Fruit fly (Drosophila melanogaster) whole organism, adult: ENCODE measurements around the gene Elo68beta.

Experiments used
- CG5204 ChIP-seq: fragments of 200-800 bp; sonication (Bioruptor generic); optimal IDR thresholded peaks from 2 replicates; lab custom pipeline; 2016; ENCODE audit warnings: missing biosample characterization, missing genetic modification characterization
- CG7045 ChIP-seq: fragments of 200-800 bp; sonication (Bioruptor generic); optimal IDR thresholded peaks from 2 replicates; lab custom pipeline; 2017; ENCODE audit warnings: missing biosample characterization, mild to moderate bottlenecking, missing genetic modification characterization
- CG7101 ChIP-seq: fragments of 200-800 bp; sonication (Bioruptor generic); optimal IDR thresholded peaks from 2 replicates; lab custom pipeline; 2018; ENCODE audit warnings: missing biosample characterization, mild to moderate bottlenecking, missing genetic modification characterization, moderate library complexity
- Crg-1 ChIP-seq: fragments of 200-800 bp; sonication (Bioruptor generic); optimal IDR thresholded peaks from 2 replicates; lab custom pipeline; 2016; ENCODE audit warnings: missing biosample characterization, missing genetic modification characterization
- bab1 ChIP-seq: fragments of 200-800 bp; sonication (Bioruptor generic); optimal IDR thresholded peaks from 3 replicates; lab custom pipeline; 2019; ENCODE audit warnings: missing biosample characterization, mild to moderate bottlenecking, missing genetic modification characterization, moderate library complexity
- cic ChIP-seq: fragments of 200-800 bp; sonication (Bioruptor generic); optimal IDR thresholded peaks from 2 replicates; lab custom pipeline; 2017; ENCODE audit warnings: missing biosample characterization, mild to moderate bottlenecking, missing genetic modification characterization, moderate library complexity
- cnc ChIP-seq, 2 experiments: fragments of >200 bp; optimal IDR thresholded peaks; 2 replicates each; lab custom pipeline; 2017
- kay ChIP-seq: fragments of 200-800 bp; sonication (Bioruptor generic); peaks from one replicate; lab custom pipeline; 2016; ENCODE audit warnings: missing biosample characterization, missing genetic modification characterization, borderline replicate concordance
- pad ChIP-seq: fragments of 200-800 bp; sonication (Bioruptor generic); optimal IDR thresholded peaks from 3 replicates; lab custom pipeline; 2017; ENCODE audit warnings: missing biosample characterization, missing genetic modification characterization, mild to moderate bottlenecking, moderate library complexity, missing genetic modification reagents
- tj ChIP-seq: fragments of 200-800 bp; sonication (Bioruptor generic); optimal IDR thresholded peaks from 3 replicates; lab custom pipeline; 2017; ENCODE audit warnings: missing biosample characterization, mild to moderate bottlenecking, missing genetic modification characterization, moderate library complexity
- toe ChIP-seq: fragments of 200-800 bp; sonication (Bioruptor generic); optimal IDR thresholded peaks from 2 replicates; lab custom pipeline; 2016; ENCODE audit warnings: missing biosample characterization, missing genetic modification characterization

- TF ChIP-seq CG7101 (peak; percentile 47), kay (GFP tag; lab: Kevin White, UChicago) (peak; percentile 86), cic (GFP tag; lab: Kevin White, UChicago) (no peak), bab1 (peak; percentile 59), tj (GFP tag; lab: Kevin White, UChicago) (peak; percentile 63), toe (GFP tag; lab: Kevin White, UChicago) (no peak), CG7045 (GFP tag; lab: Kevin White, UChicago) (peak; percentile 39), Crg-1 (no peak), CG5204 (GFP tag; lab: Kevin White, UChicago) (peak; percentile 50), cnc (optimal IDR thresholded peaks at IDR 0.05; lab: Kevin White, UChicago) (no peak), pad (peak; percentile 15)
These were observed 11.6 kb downstream of the Elo68beta start for dm6 chr3L:11089805-11090440.
